Worm (Caenorhabditis elegans): ENCODE results near the gene F01G10.5.

Gene F01G10.5

DNA sequence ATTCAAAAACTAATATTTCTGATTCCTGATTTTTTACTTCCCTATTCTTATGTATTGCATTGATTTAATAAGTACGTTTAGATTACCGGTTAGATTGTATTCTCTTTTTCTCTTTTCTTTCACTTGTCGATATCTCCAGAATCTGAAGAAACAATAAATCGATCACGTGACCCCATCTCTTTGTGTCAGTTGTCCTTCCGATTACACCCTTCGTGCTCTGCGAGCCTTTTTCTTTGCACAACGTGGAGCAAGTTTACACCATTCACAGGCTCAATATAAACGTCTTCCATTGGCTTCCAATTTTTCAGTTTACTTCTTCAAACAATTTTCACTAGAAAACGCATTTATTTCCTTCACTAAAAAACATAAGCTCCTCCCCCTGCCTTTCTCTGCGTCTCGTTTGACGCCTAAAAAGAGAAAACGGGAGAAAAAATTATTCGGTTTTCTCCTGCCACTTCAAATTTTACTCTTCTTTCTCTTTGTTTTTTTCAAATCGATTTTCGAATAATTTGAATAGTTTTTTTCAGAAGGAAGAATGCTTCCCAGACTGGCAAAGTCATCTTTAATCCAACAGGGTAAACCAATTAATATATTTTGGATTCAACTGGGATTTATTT lies 50.6 kb downstream of the F01G10.5 start, which contains the start of gene gta-1:
TSS of gene gta-1 (plus strand) at position 528 of the 617 bp plus-strand sequence.
- peak; percentile 5 for TF ChIP-seq tbx-2 (tag; optimal IDR thresholded peaks at IDR 0.05)
- TF ChIP-seq lin-14 (GFP tag; optimal IDR thresholded peaks at IDR 0.05), result peak; percentile 74
- TF ChIP-seq sptf-1 (tag; optimal IDR thresholded peaks at IDR 0.05), result no peak
- TF ChIP-seq nhr-47 (tag; optimal IDR thresholded peaks at IDR 0.05), result no peak
- no peak for TF ChIP-seq nhr-11 (tag; optimal IDR thresholded peaks at IDR 0.05)
- no peak for TF ChIP-seq ceh-88 (GFP tag; IDR thresholded peaks at IDR 0.05)
- TF ChIP-seq sup-37 (GFP tag; optimal IDR thresholded peaks at IDR 0.05), result no peak
- no peak for TF ChIP-seq F16B12.6 (tag; optimal IDR thresholded peaks at IDR 0.05)
- TF ChIP-seq egl-13 (tag; optimal IDR thresholded peaks at IDR 0.05), result no peak
- no peak for TF ChIP-seq snpc-4 (tag; optimal IDR thresholded peaks at IDR 0.05)
- no peak for TF ChIP-seq grh-1 (GFP tag; IDR thresholded peaks at IDR 0.05)
- no peak for TF ChIP-seq nhr-76 (tag; optimal IDR thresholded peaks at IDR 0.05)
- no peak for TF ChIP-seq skn-1 (tag; optimal IDR thresholded peaks at IDR 0.05)
- TF ChIP-seq nhr-19 (GFP tag; conservative IDR thresholded peaks at IDR 0.05), result peak; percentile 50
- TF ChIP-seq rnt-1 (tag; optimal IDR thresholded peaks at IDR 0.05), result peak; percentile 66
- TF ChIP-seq mef-2 (tag; optimal IDR thresholded peaks at IDR 0.05), result no peak
- TF ChIP-seq mep-1 (tag; optimal IDR thresholded peaks at IDR 0.05), result peak; percentile 11
- peak in 1 of 2 experiments; percentile 18 for TF ChIP-seq efl-1 (optimal IDR thresholded peaks at IDR 0.05)
- TF ChIP-seq efl-1 (GFP tag; optimal IDR thresholded peaks at IDR 0.05 in 1 of 2), result peak; percentile 28 to 89
- TF ChIP-seq ets-5 (GFP tag; IDR thresholded peaks at IDR 0.05), result no peak
- TF ChIP-seq dpl-1 (GFP tag; optimal IDR thresholded peaks at IDR 0.05), result peak in 2 of 3 experiments; percentile 18 to 19
- TF ChIP-seq fkh-10 (GFP tag; optimal IDR thresholded peaks at IDR 0.05), result no peak
- TF ChIP-seq pqm-1 (tag; optimal IDR thresholded peaks at IDR 0.05), result no peak
- TF ChIP-seq sox-4 (tag; optimal IDR thresholded peaks at IDR 0.05), result no peak
- TF ChIP-seq egl-27 (tag; optimal IDR thresholded peaks at IDR 0.05), result no peak
- TF ChIP-seq fkh-4 (tag; optimal IDR thresholded peaks at IDR 0.05; ENCODE audit: borderline replicate concordance), result no peak
- TF ChIP-seq nhr-71 (tag; optimal IDR thresholded peaks at IDR 0.05), result peak; percentile 73
- no peak for TF ChIP-seq lir-3 (tag; optimal IDR thresholded peaks at IDR 0.05; ENCODE audit: poor library complexity)
- TF ChIP-seq lsy-2 (tag; optimal IDR thresholded peaks at IDR 0.05), result peak; percentile 1 to 47
- TF ChIP-seq ces-1 (GFP tag; optimal IDR thresholded peaks at IDR 0.05), result no peak
- no peak for TF ChIP-seq nhr-84 (tag; optimal IDR thresholded peaks at IDR 0.05)
- TF ChIP-seq C34B4.2 (tag; optimal IDR thresholded peaks at IDR 0.05), result no peak
- no peak for TF ChIP-seq unc-130 (tag; optimal IDR thresholded peaks at IDR 0.05)
- TF ChIP-seq lin-39 (tag; optimal IDR thresholded peaks at IDR 0.05), result peak; percentile 36
- peak; percentile 65 for TF ChIP-seq snu-23 (GFP tag; optimal IDR thresholded peaks at IDR 0.05)
- no peak for TF ChIP-seq C16A3.4 (tag; optimal IDR thresholded peaks at IDR 0.05)
- no peak for TF ChIP-seq unc-86 (tag; optimal IDR thresholded peaks at IDR 0.05)
- TF ChIP-seq ztf-4 (tag; optimal IDR thresholded peaks at IDR 0.05), result no peak
- no peak for TF ChIP-seq ceh-90 (tag; optimal IDR thresholded peaks at IDR 0.05)
- peak; percentile 15 to 32 for TF ChIP-seq lin-35 (GFP tag; optimal IDR thresholded peaks at IDR 0.05)
- no peak for TF ChIP-seq irx-1 (tag; optimal IDR thresholded peaks at IDR 0.05)
- TF ChIP-seq nhr-77 (tag; optimal IDR thresholded peaks at IDR 0.05), result no peak
- TF ChIP-seq xbp-1 (tag; optimal IDR thresholded peaks at IDR 0.05), result peak; percentile 7
- TF ChIP-seq zip-4 (GFP tag; optimal IDR thresholded peaks at IDR 0.05), result no peak
- TF ChIP-seq mdl-1 (tag; optimal IDR thresholded peaks at IDR 0.05), result peak in 1 of 2 experiments; percentile 52
- no peak for TF ChIP-seq tlp-1 (tag; optimal IDR thresholded peaks at IDR 0.05)
- TF ChIP-seq jun-1 (tag; optimal IDR thresholded peaks at IDR 0.05), result no peak
- no peak for TF ChIP-seq unc-62 (GFP tag; optimal IDR thresholded peaks at IDR 0.05)
- no peak for TF ChIP-seq unc-98 (GFP tag; IDR thresholded peaks at IDR 0.05)
- peak; percentile 49 for TF ChIP-seq dsc-1 (tag; optimal IDR thresholded peaks at IDR 0.05)
- peak; percentile 19 for TF ChIP-seq swsn-7 (tag; optimal IDR thresholded peaks at IDR 0.05)
- peak; percentile 57 for TF ChIP-seq nhr-20 (tag; optimal IDR thresholded peaks at IDR 0.05)
- no peak for TF ChIP-seq hpl-2 (GFP tag; optimal IDR thresholded peaks at IDR 0.05)
- TF ChIP-seq blmp-1 (tag; optimal IDR thresholded peaks at IDR 0.05), result peak; percentile 93

Data from whole organism, L1 larva.